Worm (Caenorhabditis elegans): ENCODE data around the gene F52C6.3.

The F52C6.3 gene

DNA sequence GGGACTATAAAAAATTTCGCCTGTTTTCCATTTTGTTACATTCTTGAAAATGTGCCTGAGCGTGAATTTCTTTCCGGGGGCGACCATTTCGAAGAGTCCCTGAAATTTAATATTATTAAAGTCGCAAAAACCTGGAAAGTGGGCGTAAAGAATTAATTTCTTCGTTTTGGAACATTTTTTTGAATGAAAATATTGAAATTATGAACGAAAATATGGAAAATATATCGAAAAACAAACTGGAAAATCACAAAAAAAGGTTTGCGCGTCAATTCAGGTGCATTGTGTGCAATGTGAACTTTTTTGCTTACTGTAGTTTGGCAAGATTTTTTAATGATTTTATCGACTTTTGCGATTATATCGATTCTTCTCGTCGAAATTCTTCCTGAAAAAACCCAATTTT is 3.5 kb upstream of the F52C6.3 start, which contains the start of gene bath-7:
TSS of gene bath-7 (minus strand) at position 101 of the 400 bp plus-strand sequence.
- TF ChIP-seq jun-1 (tag; optimal IDR thresholded peaks at IDR 0.05) (no peak), ceh-82 (tag; optimal IDR thresholded peaks at IDR 0.05) (no peak), nhr-76 (tag; optimal IDR thresholded peaks at IDR 0.05) (no peak), nhr-67 (tag; optimal IDR thresholded peaks at IDR 0.05) (no peak), pqm-1 (tag; optimal IDR thresholded peaks at IDR 0.05) (no peak), mdl-1 (tag; optimal IDR thresholded peaks at IDR 0.05) (no peak), mml-1 (tag; optimal IDR thresholded peaks at IDR 0.05) (no peak), fkh-2 (tag; optimal IDR thresholded peaks at IDR 0.05) (no peak), unc-39 (tag; optimal IDR thresholded peaks at IDR 0.05) (no peak)

DNA sequence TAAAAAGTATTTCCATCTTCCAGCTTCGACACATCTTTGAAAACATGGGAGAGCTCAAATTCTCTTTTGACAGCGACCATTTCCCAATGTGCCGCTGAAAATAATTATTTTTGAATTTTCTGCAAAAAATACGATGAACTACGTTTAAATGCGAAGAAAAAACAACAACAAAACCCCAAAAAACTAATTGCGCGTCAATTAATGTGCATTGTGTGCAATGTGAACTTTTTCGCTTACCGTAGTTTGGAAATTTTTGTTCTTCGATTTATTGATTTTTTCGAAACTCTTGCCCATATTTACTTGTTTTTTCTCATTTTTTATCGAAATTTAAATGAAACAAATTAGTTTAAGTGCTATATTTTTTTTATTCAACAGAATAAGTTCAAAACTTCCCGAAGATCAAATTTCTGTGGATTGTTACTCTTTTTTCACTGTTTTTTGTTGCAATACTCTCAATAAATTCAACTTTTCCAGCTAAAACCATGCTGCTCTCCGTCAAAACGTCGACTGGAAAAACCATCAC is 1.8 kb upstream of the F52C6.3 start, which contains the start of the genes bath-2 and F52C6.4:
TSS of gene bath-2 (minus strand) at position 101 of the 523 bp plus-strand sequence.
TSS of gene F52C6.4 (plus strand) at position 473 of the 523 bp plus-strand sequence.
- TF ChIP-seq aly-2 (tag; optimal IDR thresholded peaks at IDR 0.05): no peak
- no peak for TF ChIP-seq nhr-76 (tag; optimal IDR thresholded peaks at IDR 0.05)
- TF ChIP-seq nhr-25 (tag; optimal IDR thresholded peaks at IDR 0.05): no peak
- no peak for TF ChIP-seq unc-62 (GFP tag; optimal IDR thresholded peaks at IDR 0.05)
- TF ChIP-seq pha-4 (tag; optimal IDR thresholded peaks at IDR 0.05): no peak
- no peak for TF ChIP-seq tbx-2 (tag; optimal IDR thresholded peaks at IDR 0.05)
- TF ChIP-seq R02D3.7 (tag; optimal IDR thresholded peaks at IDR 0.05): no peak
- no peak for TF ChIP-seq ceh-28 (tag; optimal IDR thresholded peaks at IDR 0.05)
- no peak for TF ChIP-seq ztf-4 (tag; optimal IDR thresholded peaks at IDR 0.05)
- TF ChIP-seq unc-39 (tag; optimal IDR thresholded peaks at IDR 0.05): no peak
- no peak for TF ChIP-seq jun-1 (tag; optimal IDR thresholded peaks at IDR 0.05)
- TF ChIP-seq mdl-1 (tag; optimal IDR thresholded peaks at IDR 0.05): no peak
- no peak for TF ChIP-seq fos-1 (tag; optimal IDR thresholded peaks at IDR 0.05)
- no peak for TF ChIP-seq elt-2 (tag; optimal IDR thresholded peaks at IDR 0.05)
- no peak for TF ChIP-seq sea-2 (GFP tag; optimal IDR thresholded peaks at IDR 0.05)
- no peak for TF ChIP-seq elt-1 (tag; optimal IDR thresholded peaks at IDR 0.05)
- TF ChIP-seq elt-3 (tag; optimal IDR thresholded peaks at IDR 0.05): no peak
- TF ChIP-seq eor-1 (tag; optimal IDR thresholded peaks at IDR 0.05): no peak
- TF ChIP-seq nhr-28 (tag; optimal IDR thresholded peaks at IDR 0.05): no peak

ce11 chrII:1926162-1926561 is 1.6 kb downstream of the F52C6.3 start, which contains the start of gene F52C6.2:
TSS of gene F52C6.2 (plus strand) at chrII:1926462.
- TF ChIP-seq ZK546.5 (tag; optimal IDR thresholded peaks at IDR 0.05): no peak
- TF ChIP-seq ceh-82 (tag; optimal IDR thresholded peaks at IDR 0.05): no peak
- TF ChIP-seq lin-15B (tag; optimal IDR thresholded peaks at IDR 0.05): no peak
- no peak for TF ChIP-seq ceh-16 (tag; optimal IDR thresholded peaks at IDR 0.05)
- TF ChIP-seq snpc-4 (tag; optimal IDR thresholded peaks at IDR 0.05): no peak
- no peak for TF ChIP-seq jun-1 (tag; optimal IDR thresholded peaks at IDR 0.05)
- no peak for TF ChIP-seq lin-39 (tag; optimal IDR thresholded peaks at IDR 0.05)
- no peak for TF ChIP-seq eor-1 (tag; optimal IDR thresholded peaks at IDR 0.05)
- no peak for TF ChIP-seq zag-1 (tag; optimal IDR thresholded peaks at IDR 0.05)
- TF ChIP-seq ceh-28 (tag; optimal IDR thresholded peaks at IDR 0.05): no peak
- TF ChIP-seq nhr-12 (tag; optimal IDR thresholded peaks at IDR 0.05): no peak
- TF ChIP-seq nhr-237 (tag; optimal IDR thresholded peaks at IDR 0.05): no peak
- TF ChIP-seq nhr-11 (tag; optimal IDR thresholded peaks at IDR 0.05): no peak
- no peak for TF ChIP-seq elt-1 (tag; optimal IDR thresholded peaks at IDR 0.05)
- TF ChIP-seq nfya-1 (tag; optimal IDR thresholded peaks at IDR 0.05; ENCODE audit: insufficient read depth): no peak

ce11 chrII:1928578-1928977 is 4.0 kb downstream of the F52C6.3 start:
- TF ChIP-seq elt-3 (tag; optimal IDR thresholded peaks at IDR 0.05) (no peak), nhr-76 (tag; optimal IDR thresholded peaks at IDR 0.05) (no peak), eor-1 (tag; optimal IDR thresholded peaks at IDR 0.05) (no peak), ama-1 (optimal IDR thresholded peaks at IDR 0.05) (no peak), egl-5 (tag; optimal IDR thresholded peaks at IDR 0.05) (no peak), pha-4 (tag; optimal IDR thresholded peaks at IDR 0.05) (no peak), ceh-9 (tag; optimal IDR thresholded peaks at IDR 0.05) (no peak), pqm-1 (tag; optimal IDR thresholded peaks at IDR 0.05) (no peak), ceh-16 (tag; optimal IDR thresholded peaks at IDR 0.05) (no peak), nhr-11 (tag; optimal IDR thresholded peaks at IDR 0.05) (no peak)
